Worm (Caenorhabditis elegans): ENCODE results near the gene ptr-24.
A peak's percentile ranks its signal among the peaks of the same experiment; 100 is the strongest.

The ptr-24 gene

ce11 chrX:13394971-13395370 is 57.1 kb downstream of the ptr-24 start, which contains the start of gene irld-2:
irld-2 (minus strand) TSS chrX:13395071.
- TF ChIP-seq nhr-10 (tag; optimal IDR thresholded peaks at IDR 0.05) (no peak), ceh-16 (tag; optimal IDR thresholded peaks at IDR 0.05) (no peak), lin-39 (tag; optimal IDR thresholded peaks at IDR 0.05) (no peak), ceh-82 (tag; optimal IDR thresholded peaks at IDR 0.05) (no peak)

DNA sequence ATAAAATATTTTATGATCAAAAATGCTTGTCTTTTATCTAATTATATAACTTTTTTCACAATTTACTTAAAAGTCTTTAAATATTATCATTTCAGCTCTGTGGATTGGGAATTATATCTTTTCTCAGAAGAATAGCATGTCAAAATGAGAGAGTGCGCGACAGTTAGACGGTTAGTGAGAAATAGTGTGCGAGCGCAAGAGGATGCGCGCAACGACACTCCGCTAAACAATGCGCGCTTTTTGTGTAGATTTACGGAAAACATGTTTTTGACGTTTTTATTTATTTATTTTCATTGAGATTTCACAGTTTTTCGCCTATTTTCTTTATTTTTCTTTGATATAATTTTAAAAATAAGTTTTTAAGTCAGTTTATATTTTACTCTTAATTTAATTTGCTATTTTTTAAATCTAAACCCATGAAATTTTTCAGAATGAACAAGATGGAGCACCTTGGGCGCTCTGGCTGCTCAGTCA is 58.8 kb downstream of the ptr-24 start, which contains the start of gene F02C12.3:
Gene F02C12.3, plus strand, starts transcription at position 424 of the 474 bp plus-strand sequence.
- TF ChIP-seq elt-3 (tag; optimal IDR thresholded peaks at IDR 0.05), result no peak
- peak; percentile 90 for TF ChIP-seq nhr-25 (tag; optimal IDR thresholded peaks at IDR 0.05)
- peak; percentile 74 for TF ChIP-seq ztf-4 (tag; optimal IDR thresholded peaks at IDR 0.05)
- TF ChIP-seq peb-1 (tag; optimal IDR thresholded peaks at IDR 0.05), result no peak
- peak; percentile 90 for TF ChIP-seq nhr-21 (tag; optimal IDR thresholded peaks at IDR 0.05)
- peak; percentile 38 for TF ChIP-seq snpc-4 (tag; optimal IDR thresholded peaks at IDR 0.05)
- TF ChIP-seq mab-5 (tag; optimal IDR thresholded peaks at IDR 0.05), result peak; percentile 85
- TF ChIP-seq C34F6.9 (tag; optimal IDR thresholded peaks at IDR 0.05), result peak; percentile 85
- peak; percentile 92 for TF ChIP-seq R02D3.7 (tag; optimal IDR thresholded peaks at IDR 0.05)
- TF ChIP-seq mbf-1 (tag; optimal IDR thresholded peaks at IDR 0.05), result no peak
- peak; percentile 33 for TF ChIP-seq nhr-12 (tag; optimal IDR thresholded peaks at IDR 0.05)
- no peak for TF ChIP-seq lin-39 (tag; optimal IDR thresholded peaks at IDR 0.05)
- peak; percentile 10 for TF ChIP-seq nhr-237 (tag; optimal IDR thresholded peaks at IDR 0.05)
- peak; percentile 46 for TF ChIP-seq ceh-16 (tag; optimal IDR thresholded peaks at IDR 0.05)
- TF ChIP-seq aly-2 (tag; optimal IDR thresholded peaks at IDR 0.05), result no peak
- peak; percentile 63 for TF ChIP-seq nhr-129 (tag; optimal IDR thresholded peaks at IDR 0.05)
- peak; percentile 75 for TF ChIP-seq egl-27 (tag; optimal IDR thresholded peaks at IDR 0.05)
- TF ChIP-seq unc-55 (GFP tag; optimal IDR thresholded peaks at IDR 0.05), result peak; percentile 89
- TF ChIP-seq nhr-6 (tag; optimal IDR thresholded peaks at IDR 0.05), result peak; percentile 80
- TF ChIP-seq unc-39 (tag; optimal IDR thresholded peaks at IDR 0.05), result no peak
- TF ChIP-seq lin-11 (tag; optimal IDR thresholded peaks at IDR 0.05), result peak; percentile 82
- TF ChIP-seq lsy-2 (tag; optimal IDR thresholded peaks at IDR 0.05), result peak; percentile 74 to 91
- TF ChIP-seq ZK546.5 (tag; optimal IDR thresholded peaks at IDR 0.05), result no peak
- TF ChIP-seq sma-9 (GFP tag; optimal IDR thresholded peaks at IDR 0.05), result peak; percentile 96
- no peak for TF ChIP-seq sma-9 (tag; optimal IDR thresholded peaks at IDR 0.05)
- TF ChIP-seq alr-1 (tag; optimal IDR thresholded peaks at IDR 0.05), result no peak
- TF ChIP-seq ztf-11 (tag; optimal IDR thresholded peaks at IDR 0.05), result no peak
- TF ChIP-seq ama-1 (optimal IDR thresholded peaks at IDR 0.05), result no peak
- peak; percentile 89 for TF ChIP-seq F13H6.1 (tag; optimal IDR thresholded peaks at IDR 0.05)
- TF ChIP-seq ztf-1 (GFP tag; conservative IDR thresholded peaks at IDR 0.05), result no peak
- no peak for TF ChIP-seq nhr-11 (tag; optimal IDR thresholded peaks at IDR 0.05)
- TF ChIP-seq mdl-1 (tag; optimal IDR thresholded peaks at IDR 0.05), result peak; percentile 16 to 20
- no peak for TF ChIP-seq dmd-4 (tag; optimal IDR thresholded peaks at IDR 0.05)
- peak; percentile 81 for TF ChIP-seq gmeb-1 (tag; optimal IDR thresholded peaks at IDR 0.05)
- TF ChIP-seq nhr-10 (tag; optimal IDR thresholded peaks at IDR 0.05), result no peak
- peak; percentile 89 for TF ChIP-seq sma-3 (GFP tag; optimal IDR thresholded peaks at IDR 0.05)
- peak; percentile 43 for TF ChIP-seq fos-1 (tag; optimal IDR thresholded peaks at IDR 0.05)
- no peak for TF ChIP-seq skn-1 (tag; optimal IDR thresholded peaks at IDR 0.05)
- peak; percentile 88 for TF ChIP-seq crh-2 (tag; optimal IDR thresholded peaks at IDR 0.05)
- no peak for TF ChIP-seq Y55F3AM.14 (GFP tag; optimal IDR thresholded peaks at IDR 0.05)
- peak; percentile 36 for TF ChIP-seq blmp-1 (tag; optimal IDR thresholded peaks at IDR 0.05; ENCODE audit: insufficient read depth)
- TF ChIP-seq nhr-77 (tag; optimal IDR thresholded peaks at IDR 0.05), result no peak
- TF ChIP-seq lin-13 (GFP tag; optimal IDR thresholded peaks at IDR 0.05), result peak; percentile 80
- TF ChIP-seq nhr-23 (tag; optimal IDR thresholded peaks at IDR 0.05), result no peak
- TF ChIP-seq zag-1 (tag; optimal IDR thresholded peaks at IDR 0.05), result no peak
- peak; percentile 72 for TF ChIP-seq sem-4 (tag; optimal IDR thresholded peaks at IDR 0.05)
- TF ChIP-seq elt-1 (tag; optimal IDR thresholded peaks at IDR 0.05), result no peak
- TF ChIP-seq unc-62 (GFP tag; optimal IDR thresholded peaks at IDR 0.05), result no peak
- peak; percentile 27 for TF ChIP-seq ceh-82 (tag; optimal IDR thresholded peaks at IDR 0.05)
